Worm (Caenorhabditis elegans): ENCODE data around the gene str-77.

- TF ChIP-seq nhr-179 (tag; optimal IDR thresholded peaks at IDR 0.05) (no peak), Y53F4B.3 (GFP tag; IDR thresholded peaks at IDR 0.05) (no peak), aptf-3 (GFP tag; IDR thresholded peaks at IDR 0.05) (no peak), mcd-1 (GFP tag; IDR thresholded peaks at IDR 0.05) (no peak), nhr-80 (tag; optimal IDR thresholded peaks at IDR 0.05) (no peak), ama-1 (optimal IDR thresholded peaks at IDR 0.05) (no peak), ama-1 (GFP tag; optimal IDR thresholded peaks at IDR 0.05) (no peak), akir-1 (GFP tag; optimal IDR thresholded peaks at IDR 0.05) (no peak), unc-62 (GFP tag; optimal IDR thresholded peaks at IDR 0.05) (no peak), K11D2.4 (GFP tag; IDR thresholded peaks at IDR 0.05) (no peak), snpc-1.3 (tag; optimal IDR thresholded peaks at IDR 0.05; ENCODE audit: insufficient read depth) (no peak)
Measured at ce11 chrV:17673343-17673742, 45.4 kb upstream of the str-77 start, which contains the start of gene str-93.

Measured in whole organism, young adult.